Worm (Caenorhabditis elegans) whole organism, midembryonic: ENCODE results near the gene rpap-3.

Experiments
- med-1 ChIP-seq: sonication (generic microtip); optimal IDR thresholded peaks from 2 replicates; lab custom pipeline; 2017; ENCODE audit warnings: missing genetic modification characterization, mild to moderate bottlenecking, missing compliant biosample characterization, antibody characterized with exemption, missing genetic modification reagents; ENCODE audit not compliant: insufficient read depth
- ref-1 ChIP-seq: fragments of 200-800 bp; sonication (Bioruptor generic); conservative IDR thresholded peaks from 2 replicates; pipeline ENCODE4 v1.3.6; 2022; ENCODE audit warnings: missing genetic modification reagents, missing genetic modification characterization, missing compliant biosample characterization
- tab-1 ChIP-seq: fragments of 200-800 bp; sonication (Bioruptor generic); IDR thresholded peaks from 2 replicates; pipeline ENCODE4 v1.3.6; 2022; ENCODE audit warnings: missing genetic modification characterization, missing compliant biosample characterization

DNA sequence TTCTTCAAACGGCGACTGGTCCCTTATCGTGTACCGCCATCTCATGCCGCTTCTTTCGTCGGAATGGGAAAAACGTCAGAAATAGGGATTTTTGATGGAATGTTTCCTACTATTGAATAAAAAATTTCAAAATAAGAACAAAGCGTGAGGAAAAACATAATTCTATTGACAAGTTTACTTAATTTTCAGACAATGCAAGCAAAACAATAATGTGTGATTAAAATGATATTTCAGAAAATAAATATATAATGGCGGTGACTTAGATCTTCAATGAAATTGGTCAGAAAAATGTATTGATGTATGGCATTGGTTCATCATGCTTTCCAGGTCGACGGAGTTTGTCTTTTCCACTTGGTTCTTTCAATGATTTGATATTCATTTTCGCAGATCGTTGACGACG lies 15.9 kb upstream of the rpap-3 start, which contains the start of gene ntp-1:
- TF ChIP-seq tab-1 (GFP tag; lab: Robert Waterston, UW), result no peak
- TF ChIP-seq ref-1 (GFP tag; lab: Robert Waterston, UW), result no peak
- TF ChIP-seq med-1, result no peak
